Fruit fly (Drosophila melanogaster): Measurements from ENCODE around the gene Cyp9f3.

Cyp9f3 gene

DNA sequence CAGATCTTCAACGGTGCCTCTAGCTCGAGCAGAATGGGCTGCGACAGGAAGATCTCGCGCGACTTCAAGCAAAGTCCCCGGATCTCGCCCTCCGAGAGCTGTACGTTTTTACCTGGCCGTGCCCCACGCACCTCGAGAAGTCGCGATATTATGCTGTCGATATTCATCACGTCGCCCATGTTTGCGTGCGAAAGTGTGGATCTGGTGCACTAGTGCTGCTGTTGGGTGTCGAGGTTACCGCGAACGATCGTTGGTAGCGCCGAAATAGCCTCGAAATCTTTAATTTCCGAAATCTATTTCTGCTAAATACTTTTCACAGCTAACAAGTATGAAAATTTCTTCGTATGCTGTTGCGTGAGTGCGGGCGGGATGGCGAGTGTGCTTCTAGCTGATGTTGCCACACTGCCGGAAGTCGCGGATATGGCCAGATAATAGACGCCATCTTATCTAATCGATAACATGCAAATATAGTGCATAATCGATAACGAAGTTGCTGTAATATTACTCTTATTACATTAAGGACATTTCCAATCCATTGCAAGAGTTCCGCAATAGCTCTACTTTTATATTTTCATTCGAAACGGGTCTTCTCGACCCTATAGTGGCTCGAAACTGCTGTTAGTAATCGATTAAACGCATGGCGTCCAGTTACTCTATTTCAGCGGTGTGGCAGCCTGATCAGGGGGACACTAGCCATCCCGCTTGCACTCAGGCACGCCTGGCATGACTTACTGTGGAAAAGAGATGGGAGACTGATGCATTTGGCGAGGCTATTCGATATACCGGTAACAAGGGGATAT lies 27.0 kb upstream of the Cyp9f3 start, which contains the start of gene Pp1-87B (continued):
- TF ChIP-seq CG2120 (GFP tag; optimal IDR thresholded peaks at IDR 0.05) (peak; percentile 7), Ets97D (GFP tag; optimal IDR thresholded peaks at IDR 0.05) (peak; percentile 94), CG4282 (GFP tag; optimal IDR thresholded peaks at IDR 0.05) (no peak), CG17359 (tag; optimal IDR thresholded peaks at IDR 0.05) (no peak), CTCF (GFP tag; optimal IDR thresholded peaks at IDR 0.05) (no peak), CG15514 (GFP tag; optimal IDR thresholded peaks at IDR 0.05) (no peak), CG13287 (GFP tag; IDR thresholded peaks at IDR 0.05; ENCODE audit: partially characterized antibody) (no peak), MBD-R2 (GFP tag; IDR thresholded peaks at IDR 0.05) (no peak), so (GFP tag; IDR thresholded peaks at IDR 0.05) (no peak), B-H2 (GFP tag; optimal IDR thresholded peaks at IDR 0.05) (no peak), CG17361 (GFP tag; IDR thresholded peaks at IDR 0.05) (peak; percentile 80), Rfx (GFP tag; IDR thresholded peaks at IDR 0.05) (no peak), Kr (GFP tag; optimal IDR thresholded peaks at IDR 0.05) (no peak), CG31441 (GFP tag; IDR thresholded peaks at IDR 0.05) (peak; percentile 25; the same call in 1 of the 2 replicates), CG15479 (GFP tag; optimal IDR thresholded peaks at IDR 0.05) (no peak), CG2712 (tag; optimal IDR thresholded peaks at IDR 0.05) (peak; percentile 10), CG18599 (GFP tag; optimal IDR thresholded peaks at IDR 0.05) (no peak), CG5953 (GFP tag; IDR thresholded peaks at IDR 0.05) (no peak), Doc3 (GFP tag; IDR thresholded peaks at IDR 0.05; ENCODE audit: partially characterized antibody) (no peak), NfI (GFP tag; optimal IDR thresholded peaks at IDR 0.05) (no peak), CG16813 (GFP tag; IDR thresholded peaks at IDR 0.05; ENCODE audit: partially characterized antibody) (peak; percentile 55; the same call in 1 of the 3 replicates), CG10654 (GFP tag; optimal IDR thresholded peaks at IDR 0.05) (no peak), corto (GFP tag; optimal IDR thresholded peaks at IDR 0.05) (no peak), bsh (GFP tag; optimal IDR thresholded peaks at IDR 0.05) (no peak), Hey (tag; optimal IDR thresholded peaks at IDR 0.05) (no peak), CG10462 (GFP tag; optimal IDR thresholded peaks at IDR 0.05) (no peak), CG6791 (GFP tag; IDR thresholded peaks at IDR 0.05; ENCODE audit: partially characterized antibody) (peak; percentile 55; the same call in 2 of the 3 replicates), HLH54F (GFP tag; optimal IDR thresholded peaks at IDR 0.05) (no peak), wor (GFP tag; IDR thresholded peaks at IDR 0.05) (no peak), Dbx (GFP tag; IDR thresholded peaks at IDR 0.05) (no peak), CG1647 (GFP tag; optimal IDR thresholded peaks at IDR 0.05) (no peak), CG43689 (GFP tag; IDR thresholded peaks at IDR 0.05) (no peak), CG3847 (GFP tag; IDR thresholded peaks at IDR 0.05) (peak; percentile 64), CG14965 (GFP tag; optimal IDR thresholded peaks at IDR 0.05; ENCODE audit: borderline replicate concordance) (no peak), oc (tag; optimal IDR thresholded peaks at IDR 0.05) (no peak), Chrac-16 (GFP tag; optimal IDR thresholded peaks at IDR 0.05) (no peak), CG7357 (GFP tag; IDR thresholded peaks at IDR 0.05) (no peak), CG6813 (GFP tag; optimal IDR thresholded peaks at IDR 0.05) (no peak), Lhr (GFP tag; optimal IDR thresholded peaks at IDR 0.05) (peak; percentile 85), emc (GFP tag; optimal IDR thresholded peaks at IDR 0.05) (no peak), Dref (GFP tag; IDR thresholded peaks at IDR 0.05) (peak; percentile 66), stwl (tag; optimal IDR thresholded peaks at IDR 0.05) (peak; percentile 46), CG11504 (tag; optimal IDR thresholded peaks at IDR 0.05) (no peak), CG3838 (GFP tag; optimal IDR thresholded peaks at IDR 0.05) (no peak), CG13424 (tag; optimal IDR thresholded peaks at IDR 0.05) (no peak), knrl (GFP tag; IDR thresholded peaks at IDR 0.05; ENCODE audit: partially characterized antibody) (peak; percentile 43; the same call in 2 of the 3 replicates), gsb (GFP tag; IDR thresholded peaks at IDR 0.05) (no peak), Ssrp (tag; optimal IDR thresholded peaks at IDR 0.05) (no peak), disco-r (GFP tag; optimal IDR thresholded peaks at IDR 0.05) (no peak)

Data from whole organism, embryonic.